Worm (Caenorhabditis elegans) whole organism, L2 larva: Measurements from ENCODE around the gene pnc-1.

Experiments
- C34F6.9 ChIP-seq: fragments of 150-350 bp; optimal IDR thresholded peaks from 2 replicates; lab custom pipeline; 2014; ENCODE audit warnings: missing biosample characterization, missing genetic modification characterization
- F13H6.1 ChIP-seq: sonication (generic microtip); optimal IDR thresholded peaks from 2 replicates; lab custom pipeline; 2016; ENCODE audit warnings: missing genetic modification characterization, missing compliant biosample characterization
- Y55F3AM.14 ChIP-seq: fragments of 200-800 bp; sonication (Bioruptor generic); optimal IDR thresholded peaks from 2 replicates; lab custom pipeline; 2018; ENCODE audit warnings: mild to moderate bottlenecking, missing genetic modification characterization, missing compliant biosample characterization
- ZK546.5 ChIP-seq: sonication (generic microtip); optimal IDR thresholded peaks from 2 replicates; lab custom pipeline; 2017; ENCODE audit warnings: missing biosample characterization, missing genetic modification characterization
- alr-1 ChIP-seq: fragments of 150-350 bp; optimal IDR thresholded peaks from 2 replicates; lab custom pipeline; 2014; ENCODE audit warnings: missing biosample characterization, missing genetic modification characterization
- aly-2 ChIP-seq: fragments of 150-350 bp; optimal IDR thresholded peaks from 2 replicates; lab custom pipeline; 2014; ENCODE audit warnings: missing biosample characterization, missing genetic modification characterization
- ama-1 ChIP-seq: fragments of 150-350 bp; optimal IDR thresholded peaks from 2 replicates; lab custom pipeline; 2018; ENCODE audit warnings: inconsistent platforms
- blmp-1 ChIP-seq: sonication (generic microtip); optimal IDR thresholded peaks from 2 replicates; lab custom pipeline; 2017; ENCODE audit warnings: missing genetic modification characterization, mild to moderate bottlenecking, missing compliant biosample characterization, antibody characterized with exemption, moderate library complexity; ENCODE audit not compliant: insufficient read depth
- ceh-16 ChIP-seq: fragments of 150-350 bp; optimal IDR thresholded peaks from 2 replicates; lab custom pipeline; 2014; ENCODE audit warnings: missing biosample characterization, missing genetic modification characterization
- ceh-82 ChIP-seq: fragments of 150-350 bp; optimal IDR thresholded peaks from 2 replicates; lab custom pipeline; 2014; ENCODE audit warnings: missing biosample characterization, missing genetic modification characterization
- crh-2 ChIP-seq: sonication (generic microtip); optimal IDR thresholded peaks from 2 replicates; lab custom pipeline; 2017; ENCODE audit warnings: missing biosample characterization, missing genetic modification characterization
- dmd-4 ChIP-seq: sonication (generic microtip); optimal IDR thresholded peaks from 2 replicates; lab custom pipeline; 2017; ENCODE audit warnings: missing biosample characterization, missing genetic modification characterization
- egl-27 ChIP-seq: sonication (generic microtip); optimal IDR thresholded peaks from 3 replicates; lab custom pipeline; 2017; ENCODE audit warnings: missing biosample characterization, missing genetic modification reagents, missing genetic modification characterization
- elt-3 ChIP-seq: sonication (generic microtip); optimal IDR thresholded peaks from 2 replicates; lab custom pipeline; 2017; ENCODE audit warnings: missing biosample characterization, missing genetic modification characterization
- fos-1 ChIP-seq: fragments of 150-350 bp; optimal IDR thresholded peaks from 2 replicates; lab custom pipeline; 2014; ENCODE audit warnings: missing biosample characterization, missing genetic modification characterization
- gmeb-1 ChIP-seq: fragments of 150-350 bp; optimal IDR thresholded peaks from 2 replicates; lab custom pipeline; 2014; ENCODE audit warnings: missing biosample characterization, missing genetic modification characterization
- lin-11 ChIP-seq: fragments of 150-350 bp; sonication (generic microtip); optimal IDR thresholded peaks from 2 replicates; lab custom pipeline; 2014; ENCODE audit warnings: missing biosample characterization, missing genetic modification characterization, inconsistent platforms, mixed read lengths
- lin-13 ChIP-seq: fragments of 150-350 bp; optimal IDR thresholded peaks from 2 replicates; lab custom pipeline; 2014; ENCODE audit warnings: missing biosample characterization, missing genetic modification reagents, missing genetic modification characterization
- lin-39 ChIP-seq: fragments of 150-350 bp; optimal IDR thresholded peaks from 2 replicates; lab custom pipeline; 2014; ENCODE audit warnings: missing biosample characterization, missing genetic modification reagents, missing genetic modification characterization
- mab-5 ChIP-seq: fragments of 150-350 bp; optimal IDR thresholded peaks from 2 replicates; lab custom pipeline; 2014; ENCODE audit warnings: missing biosample characterization, missing genetic modification characterization
- mbf-1 ChIP-seq: sonication (generic microtip); optimal IDR thresholded peaks from 2 replicates; lab custom pipeline; 2017; ENCODE audit warnings: missing biosample characterization, missing genetic modification characterization
- nhr-10 ChIP-seq: sonication (generic microtip); optimal IDR thresholded peaks from 2 replicates; lab custom pipeline; 2017; ENCODE audit warnings: missing biosample characterization, missing genetic modification characterization
- nhr-11 ChIP-seq: fragments of 150-350 bp; optimal IDR thresholded peaks from 2 replicates; lab custom pipeline; 2014; ENCODE audit warnings: missing biosample characterization, missing genetic modification characterization
- nhr-12 ChIP-seq: fragments of 150-350 bp; optimal IDR thresholded peaks from 2 replicates; lab custom pipeline; 2014; ENCODE audit warnings: missing biosample characterization, missing genetic modification characterization
- nhr-129 ChIP-seq: fragments of 150-350 bp; optimal IDR thresholded peaks from 2 replicates; lab custom pipeline; 2014; ENCODE audit warnings: missing biosample characterization, missing genetic modification characterization
- nhr-21 ChIP-seq: fragments of 150-350 bp; optimal IDR thresholded peaks from 2 replicates; lab custom pipeline; 2014; ENCODE audit warnings: missing biosample characterization, missing genetic modification characterization
- nhr-23 ChIP-seq: fragments of 150-350 bp; optimal IDR thresholded peaks from 2 replicates; lab custom pipeline; 2014; ENCODE audit warnings: missing biosample characterization, missing genetic modification reagents, missing genetic modification characterization
- nhr-237 ChIP-seq: fragments of 150-350 bp; optimal IDR thresholded peaks from 2 replicates; lab custom pipeline; 2014; ENCODE audit warnings: missing biosample characterization, missing genetic modification characterization
- nhr-25 ChIP-seq: fragments of 150-350 bp; sonication (generic microtip); optimal IDR thresholded peaks from 3 replicates; lab custom pipeline; 2014; ENCODE audit warnings: missing biosample characterization, missing genetic modification characterization
- nhr-6 ChIP-seq: fragments of 150-350 bp; optimal IDR thresholded peaks from 2 replicates; lab custom pipeline; 2014; ENCODE audit warnings: missing biosample characterization, missing genetic modification characterization
- nhr-77 ChIP-seq: fragments of 150-350 bp; optimal IDR thresholded peaks from 2 replicates; lab custom pipeline; 2014; ENCODE audit warnings: missing biosample characterization, missing genetic modification characterization
- sem-4 ChIP-seq: fragments of 150-350 bp; optimal IDR thresholded peaks from 2 replicates; lab custom pipeline; 2014; ENCODE audit warnings: missing biosample characterization, missing genetic modification reagents, missing genetic modification characterization
- sma-3 ChIP-seq: sonication (generic microtip); optimal IDR thresholded peaks from 2 replicates; lab custom pipeline; 2016; ENCODE audit warnings: missing genetic modification reagents, missing genetic modification characterization, missing compliant biosample characterization
- sma-9 ChIP-seq, 2 experiments: fragments of 150-350 bp in 1 of 2; sonication (generic microtip) in 1 of 2; optimal IDR thresholded peaks; 2 replicates each; lab custom pipeline; 2014 to 2016; ENCODE audit warnings: missing genetic modification characterization in 2 of 2, mild to moderate bottlenecking in 1 of 2, missing biosample characterization in 1 of 2, missing compliant biosample characterization in 1 of 2, missing genetic modification reagents in 1 of 2, moderate library complexity in 1 of 2
- snpc-4 ChIP-seq: fragments of 150-350 bp; optimal IDR thresholded peaks from 2 replicates; lab custom pipeline; 2014; ENCODE audit warnings: missing biosample characterization, missing genetic modification characterization
- unc-39 ChIP-seq: fragments of 150-350 bp; optimal IDR thresholded peaks from 2 replicates; lab custom pipeline; 2014; ENCODE audit warnings: missing biosample characterization, missing genetic modification characterization
- unc-55 ChIP-seq: fragments of 150-350 bp; sonication (generic microtip); optimal IDR thresholded peaks from 3 replicates; lab custom pipeline; 2014; ENCODE audit warnings: missing biosample characterization, missing genetic modification reagents, missing genetic modification characterization
- unc-62 ChIP-seq: fragments of 150-350 bp; optimal IDR thresholded peaks from 2 replicates; lab custom pipeline; 2014; ENCODE audit warnings: missing biosample characterization, missing genetic modification reagents, missing genetic modification characterization
- zag-1 ChIP-seq: fragments of 150-350 bp; optimal IDR thresholded peaks from 2 replicates; lab custom pipeline; 2014; ENCODE audit warnings: missing biosample characterization, missing genetic modification characterization
- ztf-1 ChIP-seq: fragments of 200-800 bp; sonication (Bioruptor generic); conservative IDR thresholded peaks from 2 replicates; pipeline ENCODE4 v1.3.6; 2022; ENCODE audit warnings: missing genetic modification characterization, missing compliant biosample characterization
- ztf-11 ChIP-seq: sonication (generic microtip); optimal IDR thresholded peaks from 2 replicates; lab custom pipeline; 2017; ENCODE audit warnings: missing biosample characterization, missing genetic modification characterization
- ztf-4 ChIP-seq: fragments of 150-350 bp; optimal IDR thresholded peaks from 2 replicates; lab custom pipeline; 2014; ENCODE audit warnings: missing biosample characterization, missing genetic modification characterization

Gene pnc-1

DNA sequence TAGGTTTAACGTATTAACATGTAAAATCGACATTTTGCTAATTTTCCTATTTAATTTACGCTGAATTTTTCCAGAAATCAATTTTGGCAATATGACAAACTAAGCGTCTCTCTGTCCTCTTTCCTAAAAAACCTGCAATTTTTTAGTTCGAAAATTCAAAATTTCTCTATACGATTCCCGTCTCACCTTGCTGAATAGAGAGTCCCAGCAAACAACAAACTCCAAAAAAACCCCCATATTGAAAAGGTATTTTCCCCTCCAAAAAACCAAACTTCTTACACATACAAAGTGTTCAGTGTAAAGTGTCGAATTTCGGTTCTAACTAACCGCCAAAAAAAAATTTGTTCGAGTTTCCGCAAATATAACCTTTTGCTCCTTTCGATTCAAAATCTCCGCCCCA is at the start of gene pnc-1:
Gene pnc-1 (plus strand): TSS at position 301 of the 400 bp plus-strand sequence.
- no peak for TF ChIP-seq zag-1 (tag; lab: Kevin White, UChicago)
- no peak for TF ChIP-seq dmd-4 (tag; lab: Kevin White, UChicago)
- TF ChIP-seq nhr-6 = no peak
- TF ChIP-seq fos-1 (tag; lab: Kevin White, UChicago) = no peak
- no peak for TF ChIP-seq mbf-1 (tag; lab: Kevin White, UChicago)
- no peak for TF ChIP-seq sma-3 (GFP tag; lab: Kevin White, UChicago)
- no peak for TF ChIP-seq unc-39 (tag; lab: Kevin White, UChicago)
- no peak for TF ChIP-seq ztf-11 (tag; lab: Kevin White, UChicago)
- no peak for TF ChIP-seq ama-1 (lab: Kevin White, UChicago)
- no peak for TF ChIP-seq sem-4
- TF ChIP-seq nhr-25 = no peak

DNA sequence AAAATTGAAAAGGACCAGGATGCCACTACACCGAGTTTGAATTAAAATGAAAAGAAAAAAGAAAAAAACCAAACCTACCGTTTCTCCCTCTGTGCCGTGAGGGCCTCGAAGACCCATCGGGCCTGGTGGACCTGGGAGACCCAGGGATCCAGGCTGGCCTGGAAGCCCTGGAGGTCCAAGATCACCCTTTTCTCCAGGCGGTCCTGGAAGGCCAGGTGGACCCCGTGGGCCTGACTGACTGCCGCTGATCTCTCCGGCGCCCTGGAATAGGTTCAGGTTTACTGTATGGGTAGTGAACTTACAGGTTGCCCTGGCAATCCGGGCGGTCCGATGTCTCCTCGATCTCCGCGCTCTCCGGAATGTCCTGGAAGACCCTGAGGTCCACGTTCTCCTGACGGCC is 44.6 kb upstream of the pnc-1 start:
- no peak for TF ChIP-seq dmd-4 (tag; lab: Kevin White, UChicago)
- no peak for TF ChIP-seq ceh-82
- TF ChIP-seq C34F6.9 (tag; lab: Kevin White, UChicago) = no peak
- no peak for TF ChIP-seq ceh-16 (tag; lab: Kevin White, UChicago)
- no peak for TF ChIP-seq nhr-11 (tag; lab: Kevin White, UChicago)
- TF ChIP-seq snpc-4 (tag; lab: Kevin White, UChicago) = no peak
- no peak for TF ChIP-seq alr-1
- TF ChIP-seq fos-1 (tag; lab: Kevin White, UChicago) = no peak
- TF ChIP-seq sem-4 = no peak
- no peak for TF ChIP-seq ZK546.5 (tag; lab: Kevin White, UChicago)
- TF ChIP-seq lin-11 = no peak
- TF ChIP-seq unc-39 (tag; lab: Kevin White, UChicago) = no peak
- no peak for TF ChIP-seq zag-1 (tag; lab: Kevin White, UChicago)
- TF ChIP-seq ztf-1 (GFP tag; lab: Robert Waterston, UW) = no peak
- TF ChIP-seq aly-2 = no peak
- TF ChIP-seq nhr-237 (tag; lab: Kevin White, UChicago) = no peak
- TF ChIP-seq mbf-1 (tag; lab: Kevin White, UChicago) = no peak
- TF ChIP-seq sma-9 (GFP tag; optimal IDR thresholded peaks at IDR 0.05; lab: Kevin White, UChicago) = no peak
- TF ChIP-seq sma-9 (tag; optimal IDR thresholded peaks at IDR 0.05; lab: Kevin White, UChicago) = no peak
- no peak for TF ChIP-seq gmeb-1 (tag; lab: Kevin White, UChicago)
- no peak for TF ChIP-seq nhr-10

DNA sequence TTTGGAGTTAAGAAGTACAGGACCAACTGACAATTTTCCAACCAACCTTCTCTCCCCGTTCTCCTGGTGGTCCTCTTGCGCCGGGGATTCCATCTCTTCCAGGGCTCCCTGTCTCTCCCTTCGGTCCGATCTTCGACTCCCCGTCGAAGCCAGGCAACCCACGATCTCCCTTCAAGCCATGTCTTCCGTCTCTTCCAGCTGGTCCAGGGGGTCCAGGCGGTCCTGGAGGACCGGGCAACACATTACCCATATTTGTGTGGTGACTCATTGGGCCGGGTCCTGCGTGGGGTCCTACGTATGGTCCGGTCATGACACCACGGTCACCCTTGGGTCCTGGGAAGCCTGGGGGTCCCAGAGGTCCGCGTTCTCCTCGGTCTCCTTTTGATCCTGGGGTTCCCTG is 43.3 kb upstream of the pnc-1 start:
- TF ChIP-seq ZK546.5 (tag; lab: Kevin White, UChicago) (no peak), egl-27 (tag; lab: Kevin White, UChicago) (no peak), unc-55 (GFP tag; lab: Kevin White, UChicago) (no peak), C34F6.9 (tag; lab: Kevin White, UChicago) (no peak), mbf-1 (tag; lab: Kevin White, UChicago) (no peak), F13H6.1 (tag; lab: Kevin White, UChicago) (no peak), sma-9 (GFP tag; optimal IDR thresholded peaks at IDR 0.05; lab: Kevin White, UChicago) (no peak), sma-9 (tag; optimal IDR thresholded peaks at IDR 0.05; lab: Kevin White, UChicago) (no peak), lin-39 (tag; lab: Kevin White, UChicago) (no peak), zag-1 (tag; lab: Kevin White, UChicago) (no peak), alr-1 (no peak), mab-5 (tag; lab: Kevin White, UChicago) (no peak), nhr-129 (tag; lab: Kevin White, UChicago) (no peak), ztf-4 (tag; lab: Kevin White, UChicago) (no peak), lin-11 (no peak), unc-39 (tag; lab: Kevin White, UChicago) (no peak), nhr-12 (tag; lab: Kevin White, UChicago) (no peak)

DNA sequence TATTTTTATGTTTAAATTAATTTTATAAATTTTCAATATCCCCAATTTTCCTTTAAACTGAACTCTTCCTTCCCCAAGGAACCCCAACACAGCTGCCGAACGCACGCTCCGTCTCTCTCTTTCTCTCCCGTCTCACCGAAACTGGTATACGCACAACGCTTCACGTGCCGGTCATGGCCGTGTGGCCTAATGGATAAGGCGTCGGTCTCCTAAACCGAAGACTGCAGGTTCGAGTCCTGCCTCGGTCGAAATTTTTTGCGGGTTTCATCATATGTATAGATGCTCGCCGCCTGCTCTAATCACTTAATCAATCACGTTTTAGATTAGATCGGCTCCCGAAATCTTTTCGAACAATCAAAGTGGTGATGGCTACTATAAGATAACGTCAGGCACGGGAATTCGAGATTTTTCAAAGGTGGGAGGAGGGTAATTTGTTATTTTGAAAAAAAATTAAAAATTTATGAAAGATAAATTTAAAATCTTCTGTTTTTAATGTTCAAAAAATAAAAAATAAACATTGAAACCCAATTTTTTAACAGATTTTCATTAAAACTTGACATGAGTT is 40.4 kb upstream of the pnc-1 start:
- TF ChIP-seq Y55F3AM.14 (GFP tag; lab: Kevin White, UChicago) (peak; percentile 7), nhr-11 (tag; lab: Kevin White, UChicago) (no peak), ztf-4 (tag; lab: Kevin White, UChicago) (no peak), nhr-10 (no peak), mbf-1 (tag; lab: Kevin White, UChicago) (no peak), ztf-1 (GFP tag; lab: Robert Waterston, UW) (no peak), nhr-12 (tag; lab: Kevin White, UChicago) (no peak), unc-62 (GFP tag; lab: Kevin White, UChicago) (no peak), blmp-1 (no peak), crh-2 (tag; lab: Kevin White, UChicago) (peak; percentile 34), snpc-4 (tag; lab: Kevin White, UChicago) (peak; percentile 20), nhr-77 (no peak), ZK546.5 (tag; lab: Kevin White, UChicago) (no peak), ztf-11 (tag; lab: Kevin White, UChicago) (no peak), nhr-25 (no peak), alr-1 (no peak), nhr-23 (no peak), zag-1 (tag; lab: Kevin White, UChicago) (no peak), nhr-237 (tag; lab: Kevin White, UChicago) (no peak), lin-13 (peak; percentile 41), nhr-21 (no peak), egl-27 (tag; lab: Kevin White, UChicago) (no peak), C34F6.9 (tag; lab: Kevin White, UChicago) (peak; percentile 50), sem-4 (no peak), lin-11 (peak; percentile 48), sma-3 (GFP tag; lab: Kevin White, UChicago) (no peak), lin-39 (tag; lab: Kevin White, UChicago) (no peak), sma-9 (GFP tag; optimal IDR thresholded peaks at IDR 0.05; lab: Kevin White, UChicago) (no peak), sma-9 (tag; optimal IDR thresholded peaks at IDR 0.05; lab: Kevin White, UChicago) (no peak), elt-3 (no peak)
